Fruit fly (Drosophila melanogaster) Kc167 (cell line): Measurements from ENCODE around the gene Tim9b.

Experiments used
- Myc ChIP-seq: fragments of >200 bp; optimal IDR thresholded peaks from 2 replicates; lab custom pipeline; 2017; ENCODE audit warnings: missing external identifiers
- Sin3A ChIP-seq: fragments of >200 bp; optimal IDR thresholded peaks from 2 replicates; lab custom pipeline; 2018; ENCODE audit warnings: missing external identifiers
- h ChIP-seq: fragments of >200 bp; optimal IDR thresholded peaks from 3 replicates; lab custom pipeline; 2018; ENCODE audit warnings: missing external identifiers
- psq ChIP-seq: fragments of >200 bp; optimal IDR thresholded peaks from 2 replicates; lab custom pipeline; 2017; ENCODE audit warnings: missing external identifiers
- ttk ChIP-seq: sonication (Bioruptor generic); optimal IDR thresholded peaks from 2 replicates; lab custom pipeline; 2017; ENCODE audit warnings: missing external identifiers

DNA sequence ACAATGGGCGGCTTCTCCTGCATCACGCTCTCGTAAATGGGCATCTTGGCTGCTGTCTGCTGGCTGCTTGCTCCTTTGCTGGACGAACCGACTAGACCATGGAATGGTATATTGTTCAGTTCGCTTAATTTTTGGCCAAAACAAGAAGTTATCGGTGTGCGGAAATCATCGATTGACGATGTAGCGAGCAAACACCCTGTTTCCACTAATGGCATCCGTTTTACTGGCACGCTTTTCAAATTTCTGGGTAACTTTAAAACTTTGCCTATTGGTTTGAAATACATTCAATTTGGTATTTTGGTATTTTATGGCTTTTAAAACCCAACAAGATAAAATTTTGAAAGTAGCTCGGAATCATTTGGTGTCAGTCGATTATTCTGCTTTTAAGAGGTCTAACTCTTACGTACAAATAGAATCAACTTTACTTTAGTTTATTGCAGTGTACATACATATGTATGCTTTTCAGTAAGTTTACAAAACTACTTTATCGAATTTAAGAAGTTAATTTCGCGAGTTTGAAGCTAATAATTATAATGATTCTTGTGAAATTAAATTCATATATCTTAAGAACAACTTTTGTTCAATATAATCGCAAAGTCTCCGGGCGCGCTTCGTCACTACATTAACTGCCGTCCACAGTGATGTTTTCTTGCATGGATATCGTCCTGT lies 27.7 kb upstream of the Tim9b start, which contains the start of gene Arp10:
- TF ChIP-seq psq (lab: Kevin White, UChicago), result no peak
- TF ChIP-seq h (lab: Kevin White, UChicago), result no peak
- no peak for TF ChIP-seq Sin3A (lab: Kevin White, UChicago)
- TF ChIP-seq ttk, result no peak
- TF ChIP-seq Myc (lab: Kevin White, UChicago), result no peak
